Worm (Caenorhabditis elegans): ENCODE data around the gene pfut-1.

pfut-1 gene

ce11 chrX:3155111-3155843, 10.3 kb upstream of the pfut-1 start:
- TF ChIP-seq unc-62 (GFP tag; optimal IDR thresholded peaks at IDR 0.05): no peak

DNA sequence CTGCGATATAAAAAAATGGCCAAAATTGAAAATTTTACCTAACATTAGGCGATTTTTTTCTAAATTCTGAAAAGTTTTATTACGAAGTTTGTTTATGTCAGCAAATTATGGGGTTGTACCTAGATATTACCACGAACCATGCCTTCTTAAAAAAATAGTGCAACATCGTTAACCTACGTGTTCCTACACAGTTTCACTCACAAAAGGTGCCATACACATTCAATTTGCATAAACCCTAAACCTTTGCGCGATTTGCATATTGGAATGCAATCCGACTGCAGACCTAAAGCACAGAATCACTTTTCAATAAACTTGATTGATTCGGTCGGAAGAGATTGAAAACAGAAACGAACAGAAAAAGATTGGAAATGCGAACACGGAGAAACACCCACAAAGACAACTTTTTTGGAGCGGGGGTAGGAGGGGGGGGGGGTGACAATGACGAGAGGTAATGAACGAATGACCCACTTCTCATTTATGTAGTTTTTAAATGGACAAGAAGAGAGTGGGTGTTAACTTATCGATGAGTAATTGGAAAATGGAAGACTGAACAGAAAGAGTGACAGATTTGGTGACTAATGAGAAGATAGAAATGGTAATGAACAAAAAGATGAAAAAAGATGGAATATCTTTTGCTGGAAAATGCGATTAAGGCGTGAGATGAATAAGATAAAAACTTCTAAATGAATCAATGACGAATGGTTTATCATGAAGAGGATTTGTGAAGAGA, 9.4 kb upstream of the pfut-1 start:
- no peak for TF ChIP-seq unc-62 (GFP tag; optimal IDR thresholded peaks at IDR 0.05)

DNA sequence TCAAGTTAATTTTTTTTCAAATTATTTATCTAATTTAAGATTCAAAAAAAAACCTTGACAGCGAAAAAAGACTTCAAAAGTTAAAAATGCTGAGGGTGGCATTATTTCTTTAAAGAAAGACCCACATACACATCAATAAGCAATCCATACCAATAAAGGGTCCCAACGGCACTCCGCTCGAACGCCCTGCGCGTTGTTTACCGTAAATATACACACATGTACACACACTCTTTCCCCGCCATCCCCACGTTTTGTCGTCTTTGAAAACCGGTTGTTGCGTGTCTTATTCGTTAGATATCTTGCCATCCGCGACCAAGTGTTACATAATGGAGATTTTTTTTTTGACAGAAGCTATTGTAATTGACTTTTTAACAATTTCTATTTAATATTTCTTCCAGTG, 6.1 kb upstream of the pfut-1 start, which contains the start of gene gcc-1:
Gene gcc-1, plus strand, starts transcription at position 399 of the 400 bp plus-strand sequence.
- TF ChIP-seq unc-62 (GFP tag; optimal IDR thresholded peaks at IDR 0.05): no peak

DNA sequence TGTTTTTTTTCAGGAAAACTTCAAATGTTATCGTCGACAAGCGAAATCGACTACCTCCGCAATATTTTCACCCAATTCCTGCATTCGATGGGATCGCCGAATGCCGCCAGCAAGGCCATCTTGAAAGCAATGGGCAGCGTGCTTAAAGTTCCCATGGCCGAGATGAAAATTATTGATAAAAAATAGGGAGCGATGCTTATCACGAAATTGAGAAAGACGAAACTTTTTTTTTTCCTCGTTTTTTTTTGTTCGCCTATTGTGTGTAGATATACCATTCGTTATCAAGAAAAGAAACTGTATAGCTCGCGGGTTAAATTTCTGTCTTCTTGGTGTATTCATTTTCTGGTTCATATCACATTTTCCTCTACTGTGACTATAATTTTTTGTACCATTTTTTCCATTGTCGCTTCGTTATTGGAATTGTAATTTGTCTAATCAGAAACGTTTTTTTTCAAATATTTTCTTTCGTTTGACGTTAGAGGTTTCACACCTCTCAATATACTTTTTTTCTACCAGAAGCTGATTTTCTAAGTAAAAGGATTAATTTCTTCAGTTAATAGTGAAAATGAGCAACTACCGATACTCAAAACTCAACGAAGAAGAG, 1.6 kb upstream of the pfut-1 start, which contains the start of gene syx-6:
Gene syx-6, plus strand, starts transcription at position 554 of the 604 bp plus-strand sequence.
- TF ChIP-seq unc-62 (GFP tag; optimal IDR thresholded peaks at IDR 0.05): no peak

- TF ChIP-seq unc-62 (GFP tag; optimal IDR thresholded peaks at IDR 0.05): no peak
Observed at ce11 chrX:3170456-3170855, 4.8 kb downstream of the pfut-1 start, which contains the start of gene C15C7.6. TSS of gene C15C7.6 (minus strand) at chrX:3170556.

DNA sequence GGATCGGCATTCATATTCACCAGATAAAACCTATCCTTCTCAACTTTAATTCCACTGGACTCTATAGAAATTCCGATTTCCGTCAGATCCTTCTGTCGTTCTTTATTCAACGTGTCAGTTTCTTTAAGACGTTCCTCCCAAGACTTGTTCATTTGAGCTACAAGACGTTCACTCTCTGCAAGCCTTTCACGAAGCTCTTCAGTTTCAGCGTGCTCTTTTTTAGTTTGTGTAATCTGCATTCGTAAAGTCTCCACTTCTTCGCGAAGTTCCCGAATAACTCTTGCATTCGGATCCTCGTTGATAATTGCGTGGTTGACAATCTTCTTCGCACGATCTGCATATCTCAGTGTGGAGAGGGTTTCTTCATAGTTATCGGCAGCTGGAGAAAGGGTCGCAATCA, 11.1 kb downstream of the pfut-1 start:
- TF ChIP-seq unc-62 (GFP tag; optimal IDR thresholded peaks at IDR 0.05): no peak

ce11 chrX:3178501-3178900, 12.9 kb downstream of the pfut-1 start, which contains the start of gene klp-4:
TSS of gene klp-4 (minus strand) at chrX:3178701.
- no peak for TF ChIP-seq unc-62 (GFP tag; optimal IDR thresholded peaks at IDR 0.05)

ce11 chrX:3181376-3181775, 15.8 kb downstream of the pfut-1 start:
- TF ChIP-seq unc-62 (GFP tag; optimal IDR thresholded peaks at IDR 0.05): no peak

- TF ChIP-seq unc-62 (GFP tag; optimal IDR thresholded peaks at IDR 0.05): no peak
Observed at ce11 chrX:3181870-3182269, 16.2 kb downstream of the pfut-1 start.

- TF ChIP-seq unc-62 (GFP tag; optimal IDR thresholded peaks at IDR 0.05): no peak
Observed at ce11 chrX:3184649-3185048, 19.0 kb downstream of the pfut-1 start.

DNA sequence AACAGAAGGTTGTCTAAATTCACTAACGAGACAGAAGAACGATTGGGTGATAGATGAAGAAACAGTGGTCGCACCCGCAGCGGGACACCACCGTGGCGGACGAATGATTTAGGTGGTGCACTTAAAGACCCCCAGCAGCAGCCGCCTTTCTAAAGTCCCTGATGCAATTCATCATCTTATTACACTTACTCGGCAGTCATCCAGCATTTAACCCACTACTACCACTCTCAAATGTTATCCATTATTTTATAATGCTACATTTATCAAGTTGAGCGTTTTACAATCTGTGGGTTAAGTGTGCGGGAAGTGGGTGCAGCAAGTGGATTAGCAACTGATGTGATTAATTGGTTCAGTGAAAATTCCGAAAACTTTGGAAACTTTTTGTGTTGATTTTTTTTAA, 24.6 kb downstream of the pfut-1 start:
- no peak for TF ChIP-seq unc-62 (GFP tag; optimal IDR thresholded peaks at IDR 0.05)

ce11 chrX:3191353-3192065, 25.9 kb downstream of the pfut-1 start:
- TF ChIP-seq unc-62 (GFP tag; optimal IDR thresholded peaks at IDR 0.05): no peak

- TF ChIP-seq unc-62 (GFP tag; optimal IDR thresholded peaks at IDR 0.05): no peak
Observed at ce11 chrX:3197319-3197718, 31.7 kb downstream of the pfut-1 start.

DNA sequence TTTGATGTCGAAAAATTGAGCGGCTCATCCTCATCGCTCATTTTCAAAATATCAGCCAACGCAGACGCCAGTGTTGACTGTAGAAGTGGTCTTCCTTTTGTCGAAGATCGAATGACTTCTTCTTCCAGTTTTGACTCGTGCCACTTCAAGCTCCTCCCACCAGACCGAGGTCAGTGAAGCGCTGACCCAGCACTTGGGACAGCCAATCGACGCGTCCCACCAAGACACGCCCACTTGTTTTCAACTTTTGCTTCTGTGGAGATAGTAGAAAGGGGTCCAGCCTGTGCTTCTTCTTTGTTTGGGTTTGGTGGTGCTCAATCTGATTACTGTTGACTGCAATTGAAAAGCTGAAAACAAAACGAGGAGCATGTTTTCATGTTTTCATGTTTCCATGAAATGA, 33.6 kb downstream of the pfut-1 start, which contains the start of gene fax-1:
Gene fax-1, minus strand, starts transcription at position 101 of the 400 bp plus-strand sequence.
- no peak for TF ChIP-seq unc-62 (GFP tag; optimal IDR thresholded peaks at IDR 0.05)

- TF ChIP-seq unc-62 (GFP tag; optimal IDR thresholded peaks at IDR 0.05): no peak
Observed at ce11 chrX:3202350-3202749, 36.7 kb downstream of the pfut-1 start.

DNA sequence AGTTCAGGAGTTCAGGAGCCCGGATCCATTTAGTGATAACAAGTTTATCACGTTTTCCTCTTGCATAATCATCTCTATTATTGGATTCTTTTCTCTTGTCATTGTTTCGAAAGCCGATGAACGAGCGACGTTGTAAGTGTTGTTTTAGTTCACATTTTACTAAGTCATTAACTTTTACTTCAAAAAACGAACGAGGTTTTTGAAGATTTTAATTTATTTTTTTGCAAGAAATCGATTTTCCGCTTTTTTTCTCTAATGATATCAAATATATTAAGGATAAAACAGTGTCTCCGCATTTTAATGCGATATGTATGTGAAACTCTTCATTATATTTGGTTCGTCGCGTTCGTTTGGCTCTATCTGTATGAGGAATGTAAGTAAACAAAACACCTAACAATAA, 39.2 kb downstream of the pfut-1 start, which contains the start of gene F28B4.1:
Gene F28B4.1, plus strand, starts transcription at position 301 of the 400 bp plus-strand sequence.
- no peak for TF ChIP-seq unc-62 (GFP tag; optimal IDR thresholded peaks at IDR 0.05)
